Worm (Caenorhabditis elegans) whole organism, young adult: ENCODE data around the gene hda-11.

ENCODE experiments used
- B0035.1 ChIP-seq: sonication (generic microtip); optimal IDR thresholded peaks from 2 replicates; lab custom pipeline; 2016; ENCODE audit warnings: missing genetic modification characterization, mild to moderate bottlenecking, missing compliant biosample characterization, missing genotype, missing genetic modification reagents
- somi-1 ChIP-seq: fragments of 200-800 bp; sonication (Bioruptor generic); optimal IDR thresholded peaks from 2 replicates; lab custom pipeline; 2018; ENCODE audit warnings: mild to moderate bottlenecking, missing genetic modification characterization, missing compliant biosample characterization
- unc-130 ChIP-seq: sonication (generic microtip); optimal IDR thresholded peaks from 2 replicates; lab custom pipeline; 2016; ENCODE audit warnings: missing genetic modification reagents, missing genetic modification characterization, missing compliant biosample characterization

ce11 chrV:10571523-10571922 is 45.5 kb downstream of the hda-11 start:
- TF ChIP-seq B0035.1 (tag; lab: Kevin White, UChicago) (no peak), somi-1 (GFP tag; lab: Kevin White, UChicago) (no peak), unc-130 (GFP tag; lab: Kevin White, UChicago) (no peak)
